Fruit fly (Drosophila melanogaster) whole organism, embryonic: ENCODE data around the gene CG46462.

Experiments
- Aef1 ChIP-seq: fragments of 200-800 bp; sonication (Bioruptor generic); IDR thresholded peaks from 3 replicates; pipeline ENCODE4 v1.3.6; 2022; ENCODE audit warnings: missing biosample characterization, missing genetic modification characterization
- Asciz ChIP-seq: fragments of 200-800 bp; sonication (Bioruptor generic); optimal IDR thresholded peaks from 2 replicates; lab custom pipeline; 2017; ENCODE audit warnings: missing biosample characterization, mild to moderate bottlenecking, missing genetic modification characterization, missing genetic modification reagents
- Atf3 ChIP-seq: fragments of 200-800 bp; sonication (Bioruptor generic); optimal IDR thresholded peaks from 3 replicates; lab custom pipeline; 2016; ENCODE audit warnings: missing biosample characterization, missing genetic modification characterization
- Bteb2 ChIP-seq: fragments of 200-800 bp; sonication (Bioruptor generic); optimal IDR thresholded peaks from 2 replicates; lab custom pipeline; 2016; ENCODE audit warnings: missing biosample characterization, missing genetic modification characterization
- CG10565 ChIP-seq: fragments of 200-800 bp; sonication (Bioruptor generic); optimal IDR thresholded peaks from 3 replicates; lab custom pipeline; 2016; ENCODE audit warnings: missing biosample characterization, mild to moderate bottlenecking, missing genetic modification characterization
- CG11398 ChIP-seq: fragments of 200-800 bp; sonication (Bioruptor generic); optimal IDR thresholded peaks from 2 replicates; lab custom pipeline; 2016; ENCODE audit warnings: missing biosample characterization, missing genetic modification characterization
- CG12219 ChIP-seq: fragments of 200-800 bp; sonication (Bioruptor generic); optimal IDR thresholded peaks from 3 replicates; lab custom pipeline; 2018; ENCODE audit warnings: missing biosample characterization, mild to moderate bottlenecking, missing genetic modification characterization
- CG13624 ChIP-seq: fragments of 200-800 bp; sonication (Bioruptor generic); optimal IDR thresholded peaks from 2 replicates; lab custom pipeline; 2016; ENCODE audit warnings: missing biosample characterization, missing genetic modification characterization
- CG14860 ChIP-seq: fragments of 200-800 bp; sonication (Bioruptor generic); IDR thresholded peaks from 3 replicates; pipeline ENCODE4 v1.3.6; 2022; ENCODE audit warnings: missing biosample characterization, missing genetic modification characterization; ENCODE audit not compliant: partially characterized antibody
- CG15011 ChIP-seq: fragments of 200-800 bp; sonication (Bioruptor generic); optimal IDR thresholded peaks from 3 replicates; lab custom pipeline; 2018; ENCODE audit warnings: missing biosample characterization, mild to moderate bottlenecking, missing genetic modification characterization
- CG16815 ChIP-seq: fragments of 200-800 bp; sonication (Bioruptor generic); optimal IDR thresholded peaks from 3 replicates; lab custom pipeline; 2017; ENCODE audit warnings: missing biosample characterization, mild to moderate bottlenecking, missing genetic modification characterization
- CG18764 ChIP-seq: fragments of 200-800 bp; sonication (Bioruptor generic); optimal IDR thresholded peaks from 3 replicates; lab custom pipeline; 2016; ENCODE audit warnings: missing biosample characterization, missing genetic modification characterization
- CG2199 ChIP-seq: fragments of 200-800 bp; sonication (Bioruptor generic); IDR thresholded peaks from 3 replicates; pipeline ENCODE4 v1.3.6; 2022; ENCODE audit warnings: missing biosample characterization, missing genetic modification characterization
- CG30020 ChIP-seq: fragments of 200-800 bp; optimal IDR thresholded peaks from 2 replicates; lab custom pipeline; 2019; ENCODE audit warnings: missing biosample characterization, mild to moderate bottlenecking, missing genetic modification characterization, moderate library complexity
- CG32767 ChIP-seq: fragments of 200-800 bp; sonication (Bioruptor generic); IDR thresholded peaks from 2 replicates; pipeline ENCODE4 v1.3.6; 2022; ENCODE audit warnings: missing biosample characterization, missing genetic modification characterization
- CG3281 ChIP-seq: fragments of 200-800 bp; sonication (Bioruptor generic); optimal IDR thresholded peaks from 3 replicates; lab custom pipeline; 2017; ENCODE audit warnings: missing biosample characterization, mild to moderate bottlenecking, missing genetic modification characterization
- CG33213 ChIP-seq: fragments of 200-800 bp; sonication (Bioruptor generic); optimal IDR thresholded peaks from 3 replicates; lab custom pipeline; 2016; ENCODE audit warnings: missing biosample characterization, missing genetic modification characterization
- CG4328 ChIP-seq: fragments of 200-800 bp; sonication (Bioruptor generic); optimal IDR thresholded peaks from 3 replicates; lab custom pipeline; 2017; ENCODE audit warnings: missing biosample characterization, missing genetic modification reagents, missing genetic modification characterization
- CG9609 ChIP-seq: fragments of 200-800 bp; sonication (Bioruptor generic); optimal IDR thresholded peaks from 3 replicates; lab custom pipeline; 2016; ENCODE audit warnings: missing biosample characterization, missing genetic modification characterization
- CG9797 ChIP-seq: fragments of 200-800 bp; sonication (Bioruptor generic); optimal IDR thresholded peaks from 3 replicates; lab custom pipeline; 2018; ENCODE audit warnings: missing biosample characterization, mild to moderate bottlenecking, missing genetic modification characterization
- CTCF ChIP-seq: fragments of 200-800 bp; sonication (Bioruptor generic); optimal IDR thresholded peaks from 2 replicates; lab custom pipeline; 2017; ENCODE audit warnings: missing biosample characterization, mild to moderate bottlenecking, missing genetic modification characterization, moderate library complexity
- Dp ChIP-seq: fragments of 200-800 bp; sonication (Bioruptor generic); optimal IDR thresholded peaks from 2 replicates; lab custom pipeline; 2018; ENCODE audit warnings: missing biosample characterization, mild to moderate bottlenecking, missing genetic modification characterization, moderate library complexity
- E2f2 ChIP-seq: fragments of 200-800 bp; sonication (Bioruptor generic); IDR thresholded peaks from 2 replicates; pipeline ENCODE4 v1.3.6; 2022; ENCODE audit warnings: missing biosample characterization, missing genetic modification characterization
- H15 ChIP-seq: fragments of 200-800 bp; sonication (Bioruptor generic); IDR thresholded peaks from 3 replicates; pipeline ENCODE4 v1.3.6; 2022; ENCODE audit warnings: missing biosample characterization, missing genetic modification characterization
- HLH3B ChIP-seq: fragments of 200-800 bp; sonication (Bioruptor generic); IDR thresholded peaks from 2 replicates; pipeline ENCODE4 v1.3.6; 2022; ENCODE audit warnings: missing biosample characterization, missing genetic modification characterization
- Hey ChIP-seq: fragments of 200-800 bp; sonication (Bioruptor generic); optimal IDR thresholded peaks from 3 replicates; lab custom pipeline; 2018; ENCODE audit warnings: missing biosample characterization, mild to moderate bottlenecking, missing genetic modification characterization
- Hmx ChIP-seq: fragments of 200-800 bp; sonication (Bioruptor generic); optimal IDR thresholded peaks from 2 replicates; lab custom pipeline; 2016; ENCODE audit warnings: missing biosample characterization, missing genetic modification characterization
- Hr39 ChIP-seq: fragments of >200 bp; optimal IDR thresholded peaks from 2 replicates; lab custom pipeline; 2017
- MBD-R2 ChIP-seq: fragments of 200-800 bp; sonication (Bioruptor generic); IDR thresholded peaks from 2 replicates; pipeline ENCODE4 v1.3.6; 2022; ENCODE audit warnings: missing biosample characterization, missing genetic modification characterization
- Rx ChIP-seq: fragments of 200-800 bp; sonication (Bioruptor generic); IDR thresholded peaks from 2 replicates; pipeline ENCODE4 v1.3.6; 2022; ENCODE audit warnings: missing biosample characterization, missing genetic modification characterization
- Sox102F ChIP-seq: fragments of 200-800 bp; sonication (Bioruptor generic); optimal IDR thresholded peaks from 2 replicates; lab custom pipeline; 2018; ENCODE audit warnings: missing biosample characterization, mild to moderate bottlenecking, missing genetic modification characterization, moderate library complexity
- Spps ChIP-seq: fragments of 200-800 bp; sonication (Bioruptor generic); optimal IDR thresholded peaks from 2 replicates; lab custom pipeline; 2018; ENCODE audit warnings: missing biosample characterization, mild to moderate bottlenecking, missing genetic modification characterization
- Sry-δ ChIP-seq: fragments of 200-800 bp; sonication (Bioruptor generic); optimal IDR thresholded peaks from 2 replicates; lab custom pipeline; 2016; ENCODE audit warnings: missing biosample characterization, missing genetic modification characterization
- Stat92E ChIP-seq, 3 experiments: fragments of >200 bp in 2 of 3; fragments of 200-800 bp in 1 of 3; sonication (Bioruptor generic) in 1 of 3; optimal IDR thresholded peaks; 2 replicates each; lab custom pipeline; 2017 to 2019; ENCODE audit warnings: missing biosample characterization in 3 of 3, missing genetic modification characterization in 3 of 3, mild to moderate bottlenecking in 1 of 3, moderate library complexity in 1 of 3
- Taf1 ChIP-seq: fragments of 200-800 bp; sonication (Bioruptor generic); IDR thresholded peaks from 2 replicates; pipeline ENCODE4 v1.3.6; 2022; ENCODE audit warnings: missing biosample characterization, missing genetic modification characterization
- ara ChIP-seq: fragments of 200-800 bp; sonication (Bioruptor generic); IDR thresholded peaks from 2 replicates; pipeline ENCODE4 v1.3.6; 2022; ENCODE audit warnings: missing biosample characterization, missing genetic modification characterization
- bab2 ChIP-seq: fragments of 200-800 bp; sonication (Bioruptor generic); optimal IDR thresholded peaks from 2 replicates; lab custom pipeline; 2016; ENCODE audit warnings: missing biosample characterization, missing genetic modification characterization
- bowl ChIP-seq: fragments of 200-800 bp; sonication (Bioruptor generic); IDR thresholded peaks from 2 replicates; pipeline ENCODE4 v1.3.6; 2022; ENCODE audit warnings: missing biosample characterization, missing genetic modification characterization
- bsh ChIP-seq, 2 experiments: fragments of 200-800 bp; sonication (Bioruptor generic); optimal IDR thresholded peaks; 2 replicates each; lab custom pipeline; 2017 to 2018; ENCODE audit warnings: mild to moderate bottlenecking in 2 of 2, missing biosample characterization in 2 of 2, missing genetic modification characterization in 2 of 2, moderate library complexity in 1 of 2
- cad ChIP-seq: fragments of >200 bp; optimal IDR thresholded peaks from 2 replicates; lab custom pipeline; 2017; ENCODE audit warnings: missing biosample characterization, missing genetic modification characterization
- chinmo ChIP-seq: fragments of 200-800 bp; sonication (Bioruptor generic); IDR thresholded peaks from 4 replicates; pipeline ENCODE4 v1.3.6; 2022; ENCODE audit warnings: missing biosample characterization, missing genetic modification characterization; ENCODE audit not compliant: partially characterized antibody
- corto ChIP-seq: fragments of 200-800 bp; sonication (Bioruptor generic); optimal IDR thresholded peaks from 2 replicates; lab custom pipeline; 2016; ENCODE audit warnings: missing biosample characterization, mild to moderate bottlenecking, missing genetic modification characterization, moderate library complexity
- en ChIP-seq: fragments of 200-800 bp; sonication (Bioruptor generic); optimal IDR thresholded peaks from 2 replicates; lab custom pipeline; 2016; ENCODE audit warnings: missing biosample characterization, missing genetic modification characterization
- eyg ChIP-seq: fragments of 200-800 bp; sonication (Bioruptor generic); optimal IDR thresholded peaks from 3 replicates; lab custom pipeline; 2016; ENCODE audit warnings: missing biosample characterization, missing genetic modification characterization
- gsb-n ChIP-seq: fragments of 200-800 bp; sonication (Bioruptor generic); optimal IDR thresholded peaks from 3 replicates; lab custom pipeline; 2018; ENCODE audit warnings: missing biosample characterization, mild to moderate bottlenecking, missing genetic modification characterization
- hkb ChIP-seq, 2 experiments: fragments of 200-800 bp in 1 of 2; fragments of >200 bp in 1 of 2; sonication (Bioruptor generic) in 1 of 2; IDR thresholded peaks in 1 of 2; optimal IDR thresholded peaks in 1 of 2; 2 replicates each; pipeline versions ENCODE4 v1.3.6 to Lab custom; 2017 to 2022; ENCODE audit warnings: missing biosample characterization in 1 of 2, missing genetic modification characterization in 1 of 2
- ind ChIP-seq: fragments of 200-800 bp; sonication (Bioruptor generic); optimal IDR thresholded peaks from 3 replicates; lab custom pipeline; 2016; ENCODE audit warnings: missing biosample characterization, missing genetic modification characterization
- knrl ChIP-seq: fragments of 200-800 bp; sonication (Bioruptor generic); IDR thresholded peaks from 3 replicates; pipeline ENCODE4 v1.3.6; 2022; ENCODE audit warnings: missing biosample characterization, missing genetic modification characterization; ENCODE audit not compliant: partially characterized antibody
- mirr ChIP-seq: fragments of 200-800 bp; sonication (Bioruptor generic); optimal IDR thresholded peaks from 3 replicates; lab custom pipeline; 2018; ENCODE audit warnings: missing biosample characterization, mild to moderate bottlenecking, missing genetic modification characterization
- nmo ChIP-seq: fragments of 200-800 bp; sonication (Bioruptor generic); optimal IDR thresholded peaks from 2 replicates; lab custom pipeline; 2018; ENCODE audit warnings: missing biosample characterization, mild to moderate bottlenecking, missing genetic modification characterization, moderate library complexity
- schlank ChIP-seq: fragments of 200-800 bp; sonication (Bioruptor generic); optimal IDR thresholded peaks from 2 replicates; lab custom pipeline; 2018; ENCODE audit warnings: missing biosample characterization, mild to moderate bottlenecking, missing genetic modification characterization
- sr ChIP-seq: fragments of 200-800 bp; sonication (Bioruptor generic); IDR thresholded peaks from 3 replicates; pipeline ENCODE4 v1.3.6; 2022; ENCODE audit warnings: missing biosample characterization, missing genetic modification characterization
- zfh2 ChIP-seq: fragments of 200-800 bp; sonication (Bioruptor generic); optimal IDR thresholded peaks from 2 replicates; lab custom pipeline; 2016; ENCODE audit warnings: missing biosample characterization, missing genetic modification characterization

CG46462 gene

DNA sequence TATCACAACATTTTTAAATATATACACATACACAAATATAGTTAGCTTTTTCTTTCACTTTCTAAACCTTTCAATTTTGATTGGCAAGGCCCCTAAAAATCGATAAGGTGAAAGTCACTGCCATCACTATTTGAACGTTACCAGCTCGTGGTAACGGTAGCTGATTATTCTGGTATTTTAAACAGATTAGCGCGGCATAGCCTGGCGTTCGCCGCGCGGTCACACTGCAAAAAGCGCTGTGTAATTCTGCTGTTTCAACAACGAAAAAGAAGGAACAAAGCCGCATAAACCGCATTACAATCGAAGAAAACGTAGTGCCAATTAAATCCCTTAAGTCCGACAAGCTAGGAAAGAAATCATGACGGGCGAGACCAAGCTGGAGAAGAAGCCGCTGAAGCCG is 16.7 kb upstream of the CG46462 start, which contains the start of gene Rpn1 (continued):
- TF ChIP-seq CG9609 (GFP tag; lab: Kevin White, UChicago): peak; percentile 30
- no peak for TF ChIP-seq CG16815 (GFP tag; lab: Kevin White, UChicago)
- no peak for TF ChIP-seq Hey (tag; lab: Kevin White, UChicago)
- no peak for TF ChIP-seq chinmo (GFP tag; lab: Robert Waterston, UW)
- no peak for TF ChIP-seq ara
- peak; percentile 89 for TF ChIP-seq Sry-δ
- no peak for TF ChIP-seq sr (GFP tag; lab: Robert Waterston, UW)
- TF ChIP-seq E2f2 (GFP tag; lab: Robert Waterston, UW): peak; percentile 88
- no peak for TF ChIP-seq schlank (tag; lab: Kevin White, UChicago)
- no peak for TF ChIP-seq gsb-n (tag; lab: Kevin White, UChicago)
- no peak for TF ChIP-seq H15
- no peak for TF ChIP-seq eyg (GFP tag; lab: Kevin White, UChicago)
- TF ChIP-seq CG9797 (GFP tag; lab: Kevin White, UChicago): peak; percentile 86
- TF ChIP-seq CG15011 (GFP tag; lab: Kevin White, UChicago): no peak
- no peak for TF ChIP-seq CG3281 (GFP tag; lab: Kevin White, UChicago)
- peak; percentile 54; the same call in 2 of the 3 replicates for TF ChIP-seq knrl (GFP tag; lab: Robert Waterston, UW)
- TF ChIP-seq CG32767: no peak
- TF ChIP-seq Asciz: no peak
- no peak for TF ChIP-seq CG4328
- no peak for TF ChIP-seq Stat92E (GFP tag; optimal IDR thresholded peaks at IDR 0.05; lab: Kevin White, UChicago)
- no peak for TF ChIP-seq CG18764 (GFP tag; lab: Kevin White, UChicago)
- TF ChIP-seq Bteb2 (GFP tag; lab: Kevin White, UChicago): no peak
- TF ChIP-seq Spps (tag; lab: Kevin White, UChicago): no peak
- TF ChIP-seq CG10565 (GFP tag; lab: Kevin White, UChicago): no peak
- no peak for TF ChIP-seq Atf3 (GFP tag; lab: Kevin White, UChicago)
- TF ChIP-seq Dp: peak; percentile 81
- no peak for TF ChIP-seq en (GFP tag; lab: Kevin White, UChicago)
- no peak for TF ChIP-seq corto (GFP tag; lab: Kevin White, UChicago)
- TF ChIP-seq bab2 (GFP tag; lab: Kevin White, UChicago): no peak
- peak; percentile 21 for TF ChIP-seq CG13624 (GFP tag; lab: Kevin White, UChicago)
- no peak for TF ChIP-seq Taf1 (GFP tag; lab: Robert Waterston, UW)
- TF ChIP-seq CG30020 (tag; lab: Kevin White, UChicago): peak; percentile 36
- TF ChIP-seq Hmx (GFP tag; lab: Kevin White, UChicago): no peak
- peak; percentile 33 for TF ChIP-seq nmo (GFP tag; lab: Kevin White, UChicago)
- TF ChIP-seq CG2199 (GFP tag; lab: Robert Waterston, UW): no peak
- no peak for TF ChIP-seq CTCF
- TF ChIP-seq bowl (GFP tag; lab: Robert Waterston, UW): no peak
- no peak for TF ChIP-seq hkb (optimal IDR thresholded peaks at IDR 0.05; lab: Kevin White, UChicago)
- no peak for TF ChIP-seq hkb (GFP tag; IDR thresholded peaks at IDR 0.05; lab: Robert Waterston, UW)
- TF ChIP-seq Aef1 (GFP tag; lab: Robert Waterston, UW): no peak
- no peak for TF ChIP-seq ind (GFP tag; lab: Kevin White, UChicago)
- TF ChIP-seq MBD-R2 (GFP tag; lab: Robert Waterston, UW): peak; percentile 91
- no peak for TF ChIP-seq Sox102F (GFP tag; lab: Kevin White, UChicago)
- no peak for TF ChIP-seq Rx (GFP tag; lab: Robert Waterston, UW)
- no peak for TF ChIP-seq CG11398
- peak; percentile 37 for TF ChIP-seq CG33213 (GFP tag; lab: Kevin White, UChicago)
- no peak for TF ChIP-seq bsh (GFP tag; optimal IDR thresholded peaks at IDR 0.05; lab: Kevin White, UChicago)
- TF ChIP-seq HLH3B: no peak
- TF ChIP-seq cad (GFP tag; lab: Kevin White, UChicago): no peak
- no peak for TF ChIP-seq CG12219 (GFP tag; lab: Kevin White, UChicago)
- TF ChIP-seq CG14860 (GFP tag; lab: Robert Waterston, UW): no peak
- no peak for TF ChIP-seq Hr39
- TF ChIP-seq zfh2 (GFP tag; lab: Kevin White, UChicago): no peak
- TF ChIP-seq mirr (GFP tag; lab: Kevin White, UChicago): no peak
